Worm (Caenorhabditis elegans): ENCODE data around the gene cnc-11.

ce11 chrV:1451334-1451733 is 9.2 kb downstream of the cnc-11 start, which contains the start of gene srj-23:
- no peak for TF ChIP-seq ref-1 (GFP tag; conservative IDR thresholded peaks at IDR 0.05)
- no peak for TF ChIP-seq cog-1 (tag; optimal IDR thresholded peaks at IDR 0.05)

Measured in whole organism, midembryonic.